Worm (Caenorhabditis elegans) whole organism, early embryonic: Measurements from ENCODE around the gene F01F1.11.

Experiments
- B0310.2 ChIP-seq: sonication (generic microtip); optimal IDR thresholded peaks from 2 replicates; lab custom pipeline; 2016; ENCODE audit warnings: mild to moderate bottlenecking, missing genetic modification characterization, missing compliant biosample characterization
- F13C5.2 ChIP-seq: sonication (generic microtip); optimal IDR thresholded peaks from 2 replicates; lab custom pipeline; 2017; ENCODE audit warnings: mild to moderate bottlenecking, missing genetic modification characterization, inconsistent platforms, missing compliant biosample characterization
- aly-1 ChIP-seq: sonication (generic microtip); optimal IDR thresholded peaks from 2 replicates; lab custom pipeline; 2016; ENCODE audit warnings: missing genetic modification characterization, missing compliant biosample characterization
- ama-1 ChIP-seq: fragments of 150-350 bp; optimal IDR thresholded peaks from 2 replicates; lab custom pipeline; 2014
- ceh-13 ChIP-seq: fragments of 200-800 bp; sonication (Bioruptor generic); optimal IDR thresholded peaks from 2 replicates; lab custom pipeline; 2018; ENCODE audit warnings: mild to moderate bottlenecking, missing genetic modification characterization, missing compliant biosample characterization
- ceh-36 ChIP-seq: sonication (generic microtip); optimal IDR thresholded peaks from 2 replicates; lab custom pipeline; 2016; ENCODE audit warnings: missing genetic modification characterization, inconsistent platforms, missing compliant biosample characterization
- ets-7 ChIP-seq: sonication (generic microtip); optimal IDR thresholded peaks from 2 replicates; lab custom pipeline; 2016; ENCODE audit warnings: missing genotype, missing genetic modification characterization, missing compliant biosample characterization
- flt-1 ChIP-seq: fragments of 200-800 bp; sonication (Bioruptor generic); IDR thresholded peaks from 2 replicates; pipeline ENCODE4 v1.3.6; 2022; ENCODE audit warnings: missing genetic modification characterization, missing compliant biosample characterization
- hmbx-1 ChIP-seq: sonication (generic microtip); optimal IDR thresholded peaks from 2 replicates; lab custom pipeline; 2016; ENCODE audit warnings: mild to moderate bottlenecking, missing genetic modification characterization, missing compliant biosample characterization
- hmg-4 ChIP-seq: fragments of 200-800 bp; sonication (Bioruptor generic); optimal IDR thresholded peaks from 2 replicates; lab custom pipeline; 2018; ENCODE audit warnings: mild to moderate bottlenecking, missing genetic modification characterization, missing compliant biosample characterization
- hnd-1 ChIP-seq: sonication (generic microtip); optimal IDR thresholded peaks from 2 replicates; lab custom pipeline; 2016; ENCODE audit warnings: missing genetic modification characterization, missing compliant biosample characterization
- pes-1 ChIP-seq: fragments of 200-800 bp; sonication (Bioruptor generic); IDR thresholded peaks from 2 replicates; pipeline ENCODE4 v1.3.6; 2022; ENCODE audit warnings: missing genetic modification reagents, missing genetic modification characterization, missing compliant biosample characterization
- scrt-1 ChIP-seq: fragments of 200-800 bp; sonication (Bioruptor generic); IDR thresholded peaks from 2 replicates; pipeline ENCODE4 v1.3.6; 2022; ENCODE audit warnings: missing genetic modification characterization, missing compliant biosample characterization
- sea-1 ChIP-seq: fragments of 200-800 bp; sonication (Bioruptor generic); conservative IDR thresholded peaks from 2 replicates; pipeline ENCODE4 v1.3.6; 2022; ENCODE audit warnings: missing genetic modification characterization, missing compliant biosample characterization
- tbx-11 ChIP-seq: fragments of 200-800 bp; sonication (Bioruptor generic); IDR thresholded peaks from 2 replicates; pipeline ENCODE4 v1.3.6; 2022; ENCODE audit warnings: missing genetic modification characterization, missing compliant biosample characterization
- tbx-37 ChIP-seq: fragments of 200-800 bp; sonication (Bioruptor generic); conservative IDR thresholded peaks from 2 replicates; pipeline ENCODE4 v1.3.6; 2022; ENCODE audit warnings: missing genetic modification reagents, missing genetic modification characterization, missing compliant biosample characterization
- tra-4 ChIP-seq: sonication (generic microtip); optimal IDR thresholded peaks from 2 replicates; lab custom pipeline; 2017; ENCODE audit warnings: missing genetic modification characterization, missing compliant biosample characterization

F01F1.11 gene

DNA sequence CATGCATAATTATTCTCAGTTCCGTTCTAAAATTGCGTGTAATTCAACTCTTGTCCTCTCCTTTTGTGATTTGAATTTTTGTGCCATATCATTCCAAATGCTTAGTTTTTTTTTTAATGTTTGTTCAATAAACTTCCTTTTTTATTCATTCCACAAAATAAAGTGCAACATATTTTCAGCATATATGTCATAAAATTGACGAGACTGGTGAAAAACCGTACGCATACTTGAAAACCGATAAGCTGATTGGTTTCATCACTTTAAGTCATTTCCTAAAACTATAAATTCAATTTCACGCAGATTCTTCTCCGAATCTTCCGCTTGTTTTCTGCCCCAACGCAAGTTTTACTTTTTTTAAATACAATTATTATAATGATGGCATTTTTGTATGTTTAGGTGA is 12.7 kb downstream of the F01F1.11 start, which contains the start of gene dpf-4:
TSS of gene dpf-4 (plus strand) at position 301 of the 400 bp plus-strand sequence.
- no peak for TF ChIP-seq hmbx-1 (tag; lab: Kevin White, UChicago)
- no peak for TF ChIP-seq F13C5.2 (tag; lab: Kevin White, UChicago)
- TF ChIP-seq sea-1 (GFP tag; lab: Robert Waterston, UW), result no peak
- TF ChIP-seq ceh-36 (tag; lab: Kevin White, UChicago), result no peak
- no peak for TF ChIP-seq tbx-37 (GFP tag; lab: Robert Waterston, UW)
- TF ChIP-seq aly-1 (tag; lab: Kevin White, UChicago), result no peak
- TF ChIP-seq tbx-11 (GFP tag; lab: Robert Waterston, UW), result no peak
- TF ChIP-seq hmg-4 (GFP tag; lab: Kevin White, UChicago), result no peak
- no peak for TF ChIP-seq scrt-1
- TF ChIP-seq ceh-13 (GFP tag; lab: Kevin White, UChicago), result no peak
- no peak for TF ChIP-seq B0310.2 (tag; lab: Kevin White, UChicago)
- TF ChIP-seq tra-4 (tag; lab: Kevin White, UChicago), result no peak
- no peak for TF ChIP-seq ama-1 (lab: Kevin White, UChicago)
- no peak for TF ChIP-seq flt-1 (GFP tag; lab: Robert Waterston, UW)
- no peak for TF ChIP-seq hnd-1 (tag; lab: Kevin White, UChicago)
- no peak for TF ChIP-seq pes-1 (GFP tag; lab: Robert Waterston, UW)
- no peak for TF ChIP-seq ets-7 (tag; lab: Kevin White, UChicago)

DNA sequence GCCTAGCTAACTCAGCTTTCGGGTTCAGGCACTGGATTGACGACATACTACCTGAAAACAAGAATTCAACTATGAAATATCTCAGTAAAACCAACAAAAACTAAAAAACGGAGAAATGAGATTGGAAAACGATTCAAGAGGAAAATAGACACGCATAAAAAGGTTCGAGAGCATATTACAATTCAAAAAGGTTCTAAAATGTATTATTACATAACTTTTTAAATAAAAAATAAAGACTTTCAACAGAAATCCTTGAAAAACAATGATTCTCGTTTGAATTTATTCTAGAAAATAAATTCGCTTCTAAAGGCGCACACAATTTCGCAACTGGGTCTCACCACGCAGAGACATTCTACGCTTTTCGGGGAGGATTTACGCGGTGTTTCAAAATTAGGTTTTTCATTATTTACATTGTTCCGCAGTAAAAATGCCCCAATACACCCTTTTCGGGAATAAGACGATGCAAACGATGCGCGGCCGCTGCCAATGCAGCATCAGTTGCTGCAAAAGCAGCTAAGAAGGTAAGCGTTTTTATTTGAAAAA is 16.0 kb downstream of the F01F1.11 start, which contains the start of the genes cct-6 and alh-9:
TSS of gene cct-6 (minus strand) at position 51 of the 543 bp plus-strand sequence.
TSS of gene alh-9 (plus strand) at position 382 of the 543 bp plus-strand sequence.
- peak; percentile 3 for TF ChIP-seq hmg-4 (GFP tag; lab: Kevin White, UChicago)
- peak; percentile 65 for TF ChIP-seq F13C5.2 (tag; lab: Kevin White, UChicago)
- no peak for TF ChIP-seq ceh-36 (tag; lab: Kevin White, UChicago)

DNA sequence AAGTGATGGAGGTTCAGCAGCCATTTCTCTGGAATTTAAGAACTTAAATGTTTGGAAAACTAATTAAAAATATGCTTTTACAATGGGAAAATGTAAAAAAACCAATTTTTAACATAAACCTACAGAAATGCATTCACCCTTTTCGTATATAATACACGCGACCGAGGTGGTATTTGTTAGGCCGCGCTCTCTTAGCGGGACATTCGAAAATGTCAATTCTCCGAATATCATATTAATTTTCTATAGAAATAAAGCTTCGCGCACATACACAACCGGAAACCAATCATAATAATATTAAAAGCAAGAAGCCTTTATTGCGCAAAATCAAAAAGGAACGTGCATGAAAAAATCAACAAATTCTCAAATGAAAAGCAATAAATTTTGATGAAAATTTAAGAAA is 18.4 kb downstream of the F01F1.11 start, which contains the start of gene ddx-23:
TSS of gene ddx-23 (minus strand) at position 30 of the 400 bp plus-strand sequence.
- TF ChIP-seq hnd-1 (tag; lab: Kevin White, UChicago) (no peak), flt-1 (GFP tag; lab: Robert Waterston, UW) (no peak), hmbx-1 (tag; lab: Kevin White, UChicago) (no peak), ceh-13 (GFP tag; lab: Kevin White, UChicago) (no peak), tra-4 (tag; lab: Kevin White, UChicago) (no peak), tbx-37 (GFP tag; lab: Robert Waterston, UW) (no peak; the same call in 1 of the 2 replicates), tbx-11 (GFP tag; lab: Robert Waterston, UW) (no peak), ama-1 (lab: Kevin White, UChicago) (no peak), F13C5.2 (tag; lab: Kevin White, UChicago) (no peak), hmg-4 (GFP tag; lab: Kevin White, UChicago) (no peak), pes-1 (GFP tag; lab: Robert Waterston, UW) (no peak), sea-1 (GFP tag; lab: Robert Waterston, UW) (no peak), ceh-36 (tag; lab: Kevin White, UChicago) (no peak), B0310.2 (tag; lab: Kevin White, UChicago) (no peak), ets-7 (tag; lab: Kevin White, UChicago) (no peak), scrt-1 (no peak)

DNA sequence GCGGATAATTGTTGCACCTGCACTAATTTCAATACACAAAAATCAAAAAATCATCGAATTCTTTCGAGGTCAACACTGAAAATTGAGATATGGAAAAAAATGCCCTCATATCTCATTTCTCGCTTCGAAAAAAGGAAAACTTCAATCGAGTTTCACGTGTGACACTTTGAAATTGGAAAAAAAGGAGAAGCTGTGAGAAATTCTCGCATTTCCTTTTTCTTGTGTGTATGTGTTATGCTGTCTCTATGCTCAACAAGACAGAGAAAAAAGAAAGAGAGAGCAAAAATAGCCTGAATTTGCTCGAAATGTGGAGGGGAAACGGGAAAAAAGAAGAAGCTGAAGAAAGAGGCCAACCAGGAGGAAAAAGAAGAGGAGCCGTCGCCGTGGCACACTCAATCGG is 25.3 kb downstream of the F01F1.11 start:
- no peak for TF ChIP-seq aly-1 (tag; lab: Kevin White, UChicago)
- no peak for TF ChIP-seq hmbx-1 (tag; lab: Kevin White, UChicago)
- no peak for TF ChIP-seq flt-1 (GFP tag; lab: Robert Waterston, UW)
- no peak for TF ChIP-seq F13C5.2 (tag; lab: Kevin White, UChicago)
- no peak for TF ChIP-seq hnd-1 (tag; lab: Kevin White, UChicago)

DNA sequence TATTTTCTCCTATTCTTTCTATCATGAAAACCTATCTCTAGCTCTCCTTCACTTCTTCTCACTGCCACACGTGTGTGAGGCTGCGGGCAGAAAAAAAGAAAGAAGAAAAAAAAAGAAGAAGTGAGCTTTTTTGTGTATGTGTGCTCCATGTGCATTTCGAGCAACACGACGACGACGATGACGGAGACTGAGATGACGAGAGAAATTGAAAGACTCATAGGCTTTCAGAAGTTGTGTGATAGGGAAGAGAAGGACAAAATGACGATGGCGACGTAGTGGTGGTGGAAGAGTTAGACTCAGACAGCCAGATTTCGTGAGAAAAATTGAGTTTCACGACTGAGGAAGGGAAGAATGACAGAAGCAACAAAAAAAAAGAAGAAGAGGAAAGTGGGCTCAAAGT is 26.2 kb downstream of the F01F1.11 start:
- TF ChIP-seq tbx-37 (GFP tag; lab: Robert Waterston, UW) (no peak), ets-7 (tag; lab: Kevin White, UChicago) (no peak), flt-1 (GFP tag; lab: Robert Waterston, UW) (no peak), sea-1 (GFP tag; lab: Robert Waterston, UW) (no peak), hnd-1 (tag; lab: Kevin White, UChicago) (no peak), scrt-1 (no peak), ama-1 (lab: Kevin White, UChicago) (no peak), F13C5.2 (tag; lab: Kevin White, UChicago) (no peak), tra-4 (tag; lab: Kevin White, UChicago) (no peak), hmg-4 (GFP tag; lab: Kevin White, UChicago) (no peak), pes-1 (GFP tag; lab: Robert Waterston, UW) (no peak), hmbx-1 (tag; lab: Kevin White, UChicago) (no peak), aly-1 (tag; lab: Kevin White, UChicago) (no peak), tbx-11 (GFP tag; lab: Robert Waterston, UW) (no peak), ceh-13 (GFP tag; lab: Kevin White, UChicago) (no peak), ceh-36 (tag; lab: Kevin White, UChicago) (no peak)

DNA sequence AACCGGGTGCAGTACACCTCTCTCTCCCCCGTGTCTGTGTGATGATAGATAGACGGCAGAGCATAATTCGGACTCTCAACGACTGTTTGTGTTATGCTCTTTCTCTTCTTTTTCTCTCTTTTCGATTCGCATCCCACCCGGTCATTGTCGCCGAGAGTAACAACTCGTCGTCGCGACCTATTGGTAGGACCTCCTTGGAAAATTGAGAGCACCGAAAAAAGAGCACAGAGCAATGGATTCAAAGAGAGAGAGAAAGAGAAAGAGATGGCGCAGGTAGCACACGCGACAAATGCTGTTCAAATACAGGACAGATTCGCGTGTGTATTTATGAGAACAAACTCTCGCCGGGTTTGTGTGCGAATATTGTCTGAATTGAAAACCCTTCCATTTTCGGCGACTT is 28.0 kb downstream of the F01F1.11 start:
- TF ChIP-seq hnd-1 (tag; lab: Kevin White, UChicago) (no peak), ama-1 (lab: Kevin White, UChicago) (no peak), aly-1 (tag; lab: Kevin White, UChicago) (no peak), hmg-4 (GFP tag; lab: Kevin White, UChicago) (peak; percentile 12), ets-7 (tag; lab: Kevin White, UChicago) (no peak)

DNA sequence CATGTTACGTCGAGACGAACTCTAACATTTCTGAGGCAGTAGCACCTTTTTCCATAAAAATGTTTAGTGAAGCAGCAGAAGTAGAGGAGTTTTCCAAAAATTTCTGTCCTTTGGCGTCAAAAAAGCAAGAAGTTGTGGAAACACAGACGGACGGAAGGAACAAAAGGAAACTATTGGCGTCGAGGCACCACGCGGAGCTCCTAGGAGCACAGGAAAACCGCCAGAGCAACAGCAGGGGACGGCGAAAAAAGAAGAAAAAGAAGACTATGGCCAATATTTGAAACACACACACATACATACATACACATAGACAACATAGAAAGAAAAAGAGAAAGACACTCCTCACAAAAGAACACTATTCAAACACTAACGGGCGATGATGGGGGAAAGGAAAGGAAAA is 28.8 kb downstream of the F01F1.11 start:
- TF ChIP-seq tbx-11 (GFP tag; lab: Robert Waterston, UW) (no peak), ets-7 (tag; lab: Kevin White, UChicago) (no peak), hmbx-1 (tag; lab: Kevin White, UChicago) (no peak), F13C5.2 (tag; lab: Kevin White, UChicago) (no peak), sea-1 (GFP tag; lab: Robert Waterston, UW) (no peak), ama-1 (lab: Kevin White, UChicago) (no peak), pes-1 (GFP tag; lab: Robert Waterston, UW) (no peak), scrt-1 (no peak), flt-1 (GFP tag; lab: Robert Waterston, UW) (no peak), hnd-1 (tag; lab: Kevin White, UChicago) (no peak), aly-1 (tag; lab: Kevin White, UChicago) (no peak), B0310.2 (tag; lab: Kevin White, UChicago) (no peak)
